Worm (Caenorhabditis elegans) whole organism, L4 larva: ENCODE results near the gene Y51A2A.6.

Source experiments
- F10B5.3 ChIP-seq: sonication (generic microtip); optimal IDR thresholded peaks from 2 replicates; lab custom pipeline; 2016; ENCODE audit warnings: mild to moderate bottlenecking, missing genetic modification characterization, missing compliant biosample characterization
- F26F4.8 ChIP-seq: fragments of 200-800 bp; sonication (Bioruptor generic); conservative IDR thresholded peaks from 2 replicates; pipeline ENCODE4 v1.3.6; 2022; ENCODE audit warnings: missing genetic modification characterization, missing compliant biosample characterization
- F44E2.7 ChIP-seq: fragments of 200-800 bp; sonication (Bioruptor generic); IDR thresholded peaks from 2 replicates; pipeline ENCODE4 v2.1.2; 2022; ENCODE audit warnings: missing genetic modification characterization, missing compliant biosample characterization
- F49E8.2 ChIP-seq: sonication (generic microtip); optimal IDR thresholded peaks from 2 replicates; lab custom pipeline; 2016; ENCODE audit warnings: missing compliant biosample characterization, mild to moderate bottlenecking, missing genetic modification characterization, borderline replicate concordance
- T20F7.1 ChIP-seq: fragments of 200-800 bp; sonication (Bioruptor generic); optimal IDR thresholded peaks from 2 replicates; lab custom pipeline; 2018; ENCODE audit warnings: mild to moderate bottlenecking, missing genetic modification characterization, missing compliant biosample characterization
- Y5F2A.4 ChIP-seq: fragments of 200-800 bp; sonication (Bioruptor generic); optimal IDR thresholded peaks from 2 replicates; lab custom pipeline; 2018; ENCODE audit warnings: mild to moderate bottlenecking, missing genetic modification characterization, missing compliant biosample characterization
- ZK546.5 ChIP-seq, 2 experiments: sonication (generic microtip); optimal IDR thresholded peaks; 2 replicates each; lab custom pipeline; 2017; ENCODE audit warnings: missing biosample characterization in 2 of 2, missing genetic modification characterization in 2 of 2
- aly-2 ChIP-seq: sonication (generic microtip); optimal IDR thresholded peaks from 2 replicates; lab custom pipeline; 2018; ENCODE audit warnings: missing biosample characterization, missing genetic modification characterization
- ama-1 ChIP-seq: fragments of 150-350 bp; optimal IDR thresholded peaks from 2 replicates; lab custom pipeline; 2014; ENCODE audit warnings: inconsistent platforms, mixed read lengths
- attf-4 ChIP-seq: sonication (generic microtip); optimal IDR thresholded peaks from 3 replicates; lab custom pipeline; 2017; ENCODE audit warnings: missing biosample characterization, missing genetic modification characterization
- ceh-20 ChIP-seq: fragments of 200-800 bp; sonication (Bioruptor generic); IDR thresholded peaks from 2 replicates; pipeline ENCODE4 v1.3.6; 2022; ENCODE audit warnings: missing genetic modification reagents, missing genetic modification characterization, missing compliant biosample characterization
- daf-12 ChIP-seq: fragments of 150-350 bp; optimal IDR thresholded peaks from 2 replicates; lab custom pipeline; 2014; ENCODE audit warnings: missing biosample characterization, missing genetic modification reagents, missing genetic modification characterization
- daf-16 ChIP-seq, 3 experiments: sonication (generic microtip); optimal IDR thresholded peaks; 2 replicates each; lab custom pipeline; 2016 to 2017; ENCODE audit warnings: missing genetic modification characterization in 3 of 3, missing genetic modification reagents in 3 of 3, mild to moderate bottlenecking in 2 of 3, missing compliant biosample characterization in 2 of 3, missing biosample characterization in 1 of 3, moderate library complexity in 1 of 3
- daf-19 ChIP-seq: fragments of 200-800 bp; sonication (Bioruptor generic); conservative IDR thresholded peaks from 2 replicates; pipeline ENCODE4 v1.3.6; 2022; ENCODE audit warnings: missing genetic modification characterization, missing compliant biosample characterization
- daf-8 ChIP-seq: fragments of 200-800 bp; sonication (Bioruptor generic); IDR thresholded peaks from 2 replicates; pipeline ENCODE4 v1.3.6; 2022; ENCODE audit warnings: missing genetic modification characterization, missing compliant biosample characterization
- dmd-6 ChIP-seq: fragments of 200-800 bp; sonication (Bioruptor generic); IDR thresholded peaks from 2 replicates; pipeline ENCODE4 v1.3.6; 2022; ENCODE audit warnings: missing genetic modification reagents, missing genetic modification characterization, missing compliant biosample characterization
- dmd-8 ChIP-seq: fragments of 200-800 bp; sonication (Bioruptor generic); IDR thresholded peaks from 2 replicates; pipeline ENCODE4 v1.3.6; 2022; ENCODE audit warnings: missing genetic modification characterization, missing compliant biosample characterization
- dpl-1 ChIP-seq: fragments of 150-350 bp; optimal IDR thresholded peaks from 2 replicates; lab custom pipeline; 2014; ENCODE audit warnings: missing biosample characterization, missing genetic modification reagents, missing genetic modification characterization
- dve-1 ChIP-seq: sonication (generic microtip); optimal IDR thresholded peaks from 2 replicates; lab custom pipeline; 2017; ENCODE audit warnings: antibody characterized with exemption, mild to moderate bottlenecking, missing genetic modification characterization, missing compliant biosample characterization; ENCODE audit not compliant: insufficient read depth
- egl-43 ChIP-seq: fragments of 200-800 bp; sonication (Bioruptor generic); IDR thresholded peaks from 2 replicates; pipeline ENCODE4 v1.3.6; 2022; ENCODE audit warnings: missing genetic modification reagents, missing genetic modification characterization, missing compliant biosample characterization
- fos-1 ChIP-seq: fragments of 150-350 bp; optimal IDR thresholded peaks from 2 replicates; lab custom pipeline; 2014; ENCODE audit warnings: missing biosample characterization, missing genetic modification characterization
- hlh-11 ChIP-seq: fragments of 200-800 bp; sonication (Bioruptor generic); optimal IDR thresholded peaks from 2 replicates; lab custom pipeline; 2018; ENCODE audit warnings: mild to moderate bottlenecking, missing genetic modification characterization, missing compliant biosample characterization
- hlh-30 ChIP-seq: sonication (generic microtip); optimal IDR thresholded peaks from 2 replicates; lab custom pipeline; 2017; ENCODE audit warnings: antibody characterized with exemption, mild to moderate bottlenecking, missing genetic modification characterization, missing compliant biosample characterization; ENCODE audit not compliant: insufficient read depth
- lim-7 ChIP-seq: fragments of 200-800 bp; sonication (Bioruptor generic); IDR thresholded peaks from 2 replicates; pipeline ENCODE4 v1.3.6; 2022; ENCODE audit warnings: missing genetic modification characterization, missing compliant biosample characterization
- lin-1 ChIP-seq: fragments of 200-800 bp; sonication (Bioruptor generic); IDR thresholded peaks from 2 replicates; pipeline ENCODE4 v1.3.6; 2022; ENCODE audit warnings: missing genetic modification reagents, missing genetic modification characterization, missing compliant biosample characterization
- lin-13 ChIP-seq: fragments of 150-350 bp; optimal IDR thresholded peaks from 2 replicates; lab custom pipeline; 2014; ENCODE audit warnings: missing biosample characterization, missing genetic modification reagents, missing genetic modification characterization
- lir-3 ChIP-seq: sonication (generic microtip); optimal IDR thresholded peaks from 2 replicates; lab custom pipeline; 2016; ENCODE audit warnings: mild to moderate bottlenecking, missing genetic modification characterization, missing compliant biosample characterization
- madf-5 ChIP-seq, 2 experiments: fragments of 200-800 bp; sonication (Bioruptor generic); IDR thresholded peaks; 2 replicates each; pipeline ENCODE4 v1.3.6; 2022; ENCODE audit warnings: missing compliant biosample characterization in 2 of 2, missing genetic modification characterization in 2 of 2
- mes-2 ChIP-seq: sonication (generic microtip); optimal IDR thresholded peaks from 2 replicates; lab custom pipeline; 2016; ENCODE audit warnings: missing genotype, mild to moderate bottlenecking, missing genetic modification characterization, missing compliant biosample characterization; ENCODE audit not compliant: poor library complexity, severe bottlenecking
- mxl-2 ChIP-seq: fragments of 200-800 bp; sonication (Bioruptor generic); conservative IDR thresholded peaks from 2 replicates; pipeline ENCODE4 v1.3.6; 2022; ENCODE audit warnings: missing genetic modification reagents, missing genetic modification characterization, missing compliant biosample characterization
- mxl-3 ChIP-seq: fragments of 200-800 bp; sonication (Bioruptor generic); optimal IDR thresholded peaks from 2 replicates; lab custom pipeline; 2018; ENCODE audit warnings: mild to moderate bottlenecking, missing genetic modification characterization, missing compliant biosample characterization
- nhr-102 ChIP-seq: sonication (generic microtip); optimal IDR thresholded peaks from 2 replicates; lab custom pipeline; 2016; ENCODE audit warnings: mild to moderate bottlenecking, missing genetic modification characterization, moderate library complexity, missing compliant biosample characterization
- nhr-11 ChIP-seq: fragments of 150-350 bp; optimal IDR thresholded peaks from 2 replicates; lab custom pipeline; 2014; ENCODE audit warnings: missing biosample characterization, missing genetic modification characterization
- nhr-25 ChIP-seq: sonication (generic microtip); optimal IDR thresholded peaks from 2 replicates; lab custom pipeline; 2017; ENCODE audit warnings: missing genetic modification characterization, mild to moderate bottlenecking, missing compliant biosample characterization, antibody characterized with exemption, moderate library complexity, borderline replicate concordance; ENCODE audit not compliant: insufficient read depth
- nhr-28 ChIP-seq: fragments of 150-350 bp; optimal IDR thresholded peaks from 2 replicates; lab custom pipeline; 2014; ENCODE audit warnings: missing biosample characterization, missing genetic modification characterization
- nhr-41 ChIP-seq: fragments of 200-800 bp; sonication (Bioruptor generic); IDR thresholded peaks from 2 replicates; pipeline ENCODE4 v1.3.6; 2022; ENCODE audit warnings: missing genetic modification reagents, missing genetic modification characterization, missing compliant biosample characterization
- pqm-1 ChIP-seq: sonication (generic microtip); optimal IDR thresholded peaks from 2 replicates; lab custom pipeline; 2017; ENCODE audit warnings: missing biosample characterization, missing genetic modification characterization
- spr-1 ChIP-seq: sonication (generic microtip); optimal IDR thresholded peaks from 2 replicates; lab custom pipeline; 2016; ENCODE audit warnings: mild to moderate bottlenecking, missing genetic modification characterization, missing compliant biosample characterization
- unc-62 ChIP-seq, 3 experiments: fragments of 150-350 bp in 1 of 3; sonication (generic microtip); optimal IDR thresholded peaks in 2 of 3; peaks in 1 of 3; 1 replicate in 1 of 3; 2 replicates in 2 of 3; lab custom pipeline; 2014 to 2017; ENCODE audit warnings: missing biosample characterization in 3 of 3, missing genetic modification characterization in 3 of 3, missing genetic modification reagents in 3 of 3, missing genotype in 1 of 3
- zip-2 ChIP-seq: fragments of 150-350 bp; optimal IDR thresholded peaks from 2 replicates; lab custom pipeline; 2014; ENCODE audit warnings: missing biosample characterization, missing genetic modification characterization

Y51A2A.6 gene

DNA sequence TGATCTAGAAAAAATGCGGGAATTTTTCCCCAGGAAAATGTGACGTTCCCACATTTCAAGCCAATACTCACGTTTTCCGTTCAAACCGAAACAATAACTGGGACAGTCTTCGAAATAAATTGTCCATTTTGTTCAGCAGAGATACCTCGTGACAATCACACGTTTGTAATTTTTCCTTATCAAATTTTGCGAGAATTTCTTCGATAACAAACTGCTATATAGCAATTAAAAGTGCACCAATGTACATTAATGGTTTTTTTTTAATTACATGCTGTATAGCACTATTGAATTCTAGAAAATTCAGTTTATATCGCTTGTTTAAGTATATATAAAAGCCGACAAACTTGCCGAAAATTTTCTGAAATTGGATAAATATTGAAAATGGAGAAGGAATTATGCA lies 36.3 kb upstream of the Y51A2A.6 start, which contains the start of gene R10E8.6 (continued):
- peak; percentile 57 for TF ChIP-seq dve-1
- TF ChIP-seq mes-2 (tag; lab: Kevin White, UChicago) = no peak
- TF ChIP-seq lin-1 (GFP tag; lab: Robert Waterston, UW) = no peak
- TF ChIP-seq hlh-11 (tag; lab: Kevin White, UChicago) = peak; percentile 63
- TF ChIP-seq daf-8 (GFP tag; lab: Robert Waterston, UW) = no peak
- no peak for TF ChIP-seq spr-1 (tag; lab: Kevin White, UChicago)
- TF ChIP-seq hlh-30 (tag; lab: Kevin White, UChicago) = no peak
- TF ChIP-seq nhr-28 (tag; lab: Kevin White, UChicago) = peak; percentile 35
- peak; percentile 45 for TF ChIP-seq dmd-6 (GFP tag; lab: Robert Waterston, UW)

DNA sequence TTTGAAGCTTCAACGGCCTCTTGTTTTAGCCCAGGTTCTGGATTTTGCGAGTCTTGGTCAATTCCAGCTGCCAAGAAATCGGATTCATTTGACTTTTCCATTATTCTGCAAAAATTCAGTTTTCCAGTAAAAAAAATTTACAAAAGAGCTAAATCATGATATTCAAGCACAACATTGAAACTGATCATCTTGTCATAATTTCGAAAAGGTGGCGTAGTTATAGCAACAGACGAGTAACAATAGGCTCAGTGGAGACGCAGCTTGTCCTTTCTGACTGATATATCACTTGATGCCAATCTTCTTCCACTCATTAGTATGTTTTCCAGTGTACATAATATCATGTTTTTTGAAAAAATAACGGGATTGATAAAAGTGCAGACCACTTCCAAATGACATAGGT lies 33.8 kb upstream of the Y51A2A.6 start, which contains the start of gene fbxa-213:
fbxa-213 (minus strand) TSS at position 101 of the 400 bp plus-strand sequence.
- peak in 1 of 2 experiments; percentile 55 for TF ChIP-seq unc-62 (GFP tag; optimal IDR thresholded peaks at IDR 0.05 in 1 of 2; lab: Kevin White, UChicago)
- TF ChIP-seq unc-62 (tag; optimal IDR thresholded peaks at IDR 0.05; lab: Kevin White, UChicago) = no peak
- TF ChIP-seq zip-2 (tag; lab: Kevin White, UChicago) = no peak
- no peak for TF ChIP-seq egl-43 (GFP tag; lab: Robert Waterston, UW)

DNA sequence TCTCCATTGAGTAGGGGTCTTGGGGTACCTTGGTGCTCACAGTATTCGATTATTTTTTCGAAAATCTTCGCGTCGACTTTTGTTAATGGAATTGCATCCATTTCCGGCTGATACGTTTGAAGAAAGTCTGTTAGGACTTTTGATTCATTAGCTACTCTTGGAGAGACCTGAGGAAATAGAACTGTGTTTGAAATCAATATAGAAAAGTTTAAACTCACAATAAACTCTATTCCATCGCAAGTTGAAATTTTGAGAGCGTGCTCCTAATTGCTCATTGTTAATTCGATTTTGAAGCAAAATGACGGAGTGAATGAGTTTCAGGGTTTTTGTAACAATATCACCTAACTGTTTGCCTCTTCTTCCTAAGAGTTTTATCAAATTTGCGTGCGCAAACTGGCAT lies 32.6 kb upstream of the Y51A2A.6 start, which contains the start of gene skr-6:
skr-6 (minus strand) TSS at position 101 of the 400 bp plus-strand sequence.
- TF ChIP-seq F26F4.8 (GFP tag; lab: Robert Waterston, UW) (no peak), F10B5.3 (tag; lab: Kevin White, UChicago) (no peak), F44E2.7 (GFP tag; lab: Robert Waterston, UW) (no peak), dve-1 (no peak)

DNA sequence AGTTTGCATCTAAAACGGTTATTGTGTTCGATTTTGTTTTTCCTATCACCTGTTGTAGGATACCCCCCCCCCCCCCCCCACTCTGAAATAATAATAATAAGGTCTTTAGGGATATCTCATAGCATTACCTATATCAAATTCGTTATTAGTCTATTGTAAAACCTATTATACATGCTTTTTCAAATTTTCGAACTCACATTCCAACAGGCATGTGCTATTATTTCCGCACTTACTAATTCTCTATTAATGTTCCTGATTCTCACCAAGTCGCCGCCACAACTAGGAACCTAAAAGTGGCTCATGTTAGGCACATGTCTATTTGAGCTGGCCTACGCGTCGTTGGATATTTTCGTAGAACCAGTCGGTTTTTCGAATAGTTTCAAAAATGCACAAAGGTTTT lies 32.1 kb upstream of the Y51A2A.6 start, which contains the start of gene Y37H2C.4:
Y37H2C.4 (plus strand) TSS at position 301 of the 400 bp plus-strand sequence.
- TF ChIP-seq F44E2.7 (GFP tag; lab: Robert Waterston, UW) (no peak), daf-12 (tag; lab: Kevin White, UChicago) (no peak), ceh-20 (GFP tag; lab: Robert Waterston, UW) (no peak), madf-5 (GFP tag; IDR thresholded peaks at IDR 0.05; lab: Robert Waterston, UW) (no peak), ama-1 (lab: Kevin White, UChicago) (no peak), nhr-102 (tag; lab: Kevin White, UChicago) (no peak), unc-62 (GFP tag; optimal IDR thresholded peaks at IDR 0.05 in 1 of 2; lab: Kevin White, UChicago) (no peak), unc-62 (tag; optimal IDR thresholded peaks at IDR 0.05; lab: Kevin White, UChicago) (no peak), daf-16 (GFP tag; optimal IDR thresholded peaks at IDR 0.05; lab: Kevin White, UChicago) (no peak), daf-16 (tag; optimal IDR thresholded peaks at IDR 0.05; lab: Kevin White, UChicago) (no peak), zip-2 (tag; lab: Kevin White, UChicago) (no peak), dpl-1 (no peak), egl-43 (GFP tag; lab: Robert Waterston, UW) (no peak), dmd-8 (GFP tag; lab: Robert Waterston, UW) (no peak), mxl-2 (GFP tag; lab: Robert Waterston, UW) (no peak), daf-19 (GFP tag; lab: Robert Waterston, UW) (no peak), fos-1 (tag; lab: Kevin White, UChicago) (no peak), lir-3 (tag; lab: Kevin White, UChicago) (no peak), F49E8.2 (tag; lab: Kevin White, UChicago) (no peak), aly-2 (tag; lab: Kevin White, UChicago) (no peak), lim-7 (GFP tag; lab: Robert Waterston, UW) (no peak)

DNA sequence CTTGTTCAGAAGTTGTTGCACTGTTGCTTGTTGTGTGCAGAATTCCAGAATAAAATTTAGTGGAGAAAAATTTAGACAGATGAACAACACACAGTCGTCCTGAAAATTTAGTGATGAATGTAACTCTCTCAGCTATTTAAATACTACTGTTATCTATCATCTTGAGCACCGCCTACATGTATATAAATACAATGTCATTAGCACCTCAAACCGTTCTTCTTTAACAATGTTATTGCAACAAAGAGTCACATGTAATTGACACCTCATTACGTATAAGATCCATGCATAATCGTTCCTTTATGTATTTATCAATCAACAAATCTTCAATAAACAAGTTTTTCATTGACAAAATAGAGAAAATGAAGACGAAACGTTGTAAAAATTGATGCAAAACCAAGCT lies 21.7 kb upstream of the Y51A2A.6 start, which contains the start of gene Y51A2A.16:
Y51A2A.16 (minus strand) TSS at position 101 of the 400 bp plus-strand sequence.
- TF ChIP-seq nhr-41 (no peak), lin-13 (GFP tag; lab: Kevin White, UChicago) (no peak), pqm-1 (tag; lab: Kevin White, UChicago) (no peak), madf-5 (GFP tag; IDR thresholded peaks at IDR 0.05; lab: Robert Waterston, UW) (no peak), nhr-25 (tag; lab: Kevin White, UChicago) (no peak), T20F7.1 (GFP tag; lab: Kevin White, UChicago) (no peak), Y5F2A.4 (no peak), mxl-3 (no peak), attf-4 (tag; lab: Kevin White, UChicago) (no peak), unc-62 (GFP tag; optimal IDR thresholded peaks at IDR 0.05 in 1 of 2; lab: Kevin White, UChicago) (no peak), unc-62 (tag; optimal IDR thresholded peaks at IDR 0.05; lab: Kevin White, UChicago) (no peak), ZK546.5 (tag; optimal IDR thresholded peaks at IDR 0.05; lab: Kevin White, UChicago) (no peak), nhr-11 (tag; lab: Kevin White, UChicago) (no peak)
- TF ChIP-seq, all 104 proteins: peak for 0
